Worm (Caenorhabditis elegans) whole organism, L1 larva: ENCODE measurements around the gene T25B9.2.

Source experiments
- C04F5.9 ChIP-seq: sonication (generic microtip); optimal IDR thresholded peaks from 2 replicates; lab custom pipeline; 2016; ENCODE audit warnings: missing genetic modification characterization, missing compliant biosample characterization
- C16A3.4 ChIP-seq: fragments of 150-350 bp; optimal IDR thresholded peaks from 2 replicates; lab custom pipeline; 2014; ENCODE audit warnings: missing biosample characterization, missing genetic modification characterization
- C34B4.2 ChIP-seq: sonication (generic microtip); optimal IDR thresholded peaks from 2 replicates; lab custom pipeline; 2017; ENCODE audit warnings: mild to moderate bottlenecking, missing genetic modification characterization, missing compliant biosample characterization
- F16B12.6 ChIP-seq: fragments of 150-350 bp; optimal IDR thresholded peaks from 2 replicates; lab custom pipeline; 2014; ENCODE audit warnings: missing biosample characterization, missing genetic modification characterization
- aly-2 ChIP-seq: fragments of 150-350 bp; optimal IDR thresholded peaks from 2 replicates; lab custom pipeline; 2014; ENCODE audit warnings: missing biosample characterization, missing genetic modification characterization
- ama-1 ChIP-seq: fragments of 150-350 bp; optimal IDR thresholded peaks from 2 replicates; lab custom pipeline; 2014
- blmp-1 ChIP-seq: fragments of 150-350 bp; optimal IDR thresholded peaks from 2 replicates; lab custom pipeline; 2014; ENCODE audit warnings: missing biosample characterization, missing genetic modification characterization
- ceh-63 ChIP-seq: fragments of 200-800 bp; sonication (Bioruptor generic); optimal IDR thresholded peaks from 2 replicates; lab custom pipeline; 2018; ENCODE audit warnings: mild to moderate bottlenecking, missing genetic modification characterization, missing compliant biosample characterization
- ceh-82 ChIP-seq, 3 experiments: fragments of 150-350 bp in 1 of 3; sonication (generic microtip) in 2 of 3; optimal IDR thresholded peaks; 2 replicates each; lab custom pipeline; 2014 to 2017; ENCODE audit warnings: missing biosample characterization in 3 of 3, missing genetic modification characterization in 3 of 3
- ceh-90 ChIP-seq: sonication (generic microtip); optimal IDR thresholded peaks from 2 replicates; lab custom pipeline; 2016; ENCODE audit warnings: missing genetic modification characterization, missing compliant biosample characterization
- ces-1 ChIP-seq: fragments of 150-350 bp; optimal IDR thresholded peaks from 2 replicates; lab custom pipeline; 2014; ENCODE audit warnings: missing biosample characterization, missing genetic modification reagents, missing genetic modification characterization
- dpl-1 ChIP-seq, 3 experiments: fragments of 150-350 bp in 2 of 3; sonication (generic microtip) in 1 of 3; optimal IDR thresholded peaks; 2 replicates each; lab custom pipeline; 2014 to 2017; ENCODE audit warnings: missing biosample characterization in 3 of 3, missing genetic modification characterization in 3 of 3, missing genetic modification reagents in 3 of 3
- dsc-1 ChIP-seq: sonication (generic microtip); optimal IDR thresholded peaks from 2 replicates; lab custom pipeline; 2016; ENCODE audit warnings: mild to moderate bottlenecking, missing genetic modification characterization, missing compliant biosample characterization
- elt-2 ChIP-seq: sonication (generic microtip); optimal IDR thresholded peaks from 2 replicates; lab custom pipeline; 2016; ENCODE audit warnings: missing genetic modification characterization, mild to moderate bottlenecking, inconsistent platforms, missing compliant biosample characterization, missing genetic modification reagents
- ets-5 ChIP-seq: fragments of 200-800 bp; sonication (Bioruptor generic); IDR thresholded peaks from 2 replicates; pipeline ENCODE4 v1.3.6; 2022; ENCODE audit warnings: missing genetic modification characterization, missing compliant biosample characterization
- fkh-4 ChIP-seq: sonication (generic microtip); optimal IDR thresholded peaks from 2 replicates; lab custom pipeline; 2016; ENCODE audit warnings: missing compliant biosample characterization, missing genetic modification characterization, borderline replicate concordance
- fos-1 ChIP-seq: fragments of 150-350 bp; optimal IDR thresholded peaks from 2 replicates; lab custom pipeline; 2014; ENCODE audit warnings: missing biosample characterization, missing genetic modification characterization
- hlh-17 ChIP-seq: fragments of 200-800 bp; sonication (Bioruptor generic); optimal IDR thresholded peaks from 2 replicates; lab custom pipeline; 2018; ENCODE audit warnings: missing genetic modification characterization, mild to moderate bottlenecking, missing compliant biosample characterization, moderate library complexity, borderline replicate concordance
- hlh-4 ChIP-seq: sonication (generic microtip); optimal IDR thresholded peaks from 2 replicates; lab custom pipeline; 2016; ENCODE audit warnings: mild to moderate bottlenecking, missing genetic modification characterization, missing compliant biosample characterization
- hpl-2 ChIP-seq: fragments of 150-350 bp; optimal IDR thresholded peaks from 2 replicates; lab custom pipeline; 2014; ENCODE audit warnings: missing biosample characterization, missing genetic modification reagents, missing genetic modification characterization
- irx-1 ChIP-seq: sonication (generic microtip); optimal IDR thresholded peaks from 2 replicates; lab custom pipeline; 2016; ENCODE audit warnings: missing genetic modification characterization, missing compliant biosample characterization
- jun-1 ChIP-seq: fragments of 150-350 bp; optimal IDR thresholded peaks from 2 replicates; lab custom pipeline; 2014; ENCODE audit warnings: missing biosample characterization, missing genetic modification reagents, missing genetic modification characterization
- lin-13 ChIP-seq: fragments of 150-350 bp; optimal IDR thresholded peaks from 2 replicates; lab custom pipeline; 2014; ENCODE audit warnings: missing biosample characterization, missing genetic modification reagents, missing genetic modification characterization
- lin-14 ChIP-seq: fragments of 200-800 bp; sonication (Bioruptor generic); optimal IDR thresholded peaks from 2 replicates; lab custom pipeline; 2018; ENCODE audit warnings: mild to moderate bottlenecking, missing genetic modification characterization, moderate library complexity, missing compliant biosample characterization
- lin-39 ChIP-seq: fragments of 150-350 bp; optimal IDR thresholded peaks from 2 replicates; lab custom pipeline; 2014; ENCODE audit warnings: missing biosample characterization, missing genetic modification reagents, missing genetic modification characterization
- lsy-2 ChIP-seq, 2 experiments: fragments of 150-350 bp; optimal IDR thresholded peaks; 2 replicates each; lab custom pipeline; 2014; ENCODE audit warnings: missing biosample characterization in 2 of 2, missing genetic modification characterization in 2 of 2
- mep-1 ChIP-seq: fragments of 150-350 bp; optimal IDR thresholded peaks from 2 replicates; lab custom pipeline; 2014; ENCODE audit warnings: missing biosample characterization, missing genetic modification characterization
- nhr-12 ChIP-seq: sonication (generic microtip); optimal IDR thresholded peaks from 2 replicates; lab custom pipeline; 2017; ENCODE audit warnings: missing biosample characterization, missing genetic modification characterization
- nhr-19 ChIP-seq: fragments of 200-800 bp; sonication (Bioruptor generic); conservative IDR thresholded peaks from 2 replicates; pipeline ENCODE4 v1.3.6; 2022; ENCODE audit warnings: missing genetic modification characterization, missing compliant biosample characterization
- nhr-28 ChIP-seq: fragments of 150-350 bp; optimal IDR thresholded peaks from 2 replicates; lab custom pipeline; 2014; ENCODE audit warnings: missing biosample characterization, missing genetic modification characterization
- nhr-47 ChIP-seq: sonication (generic microtip); optimal IDR thresholded peaks from 2 replicates; lab custom pipeline; 2016; ENCODE audit warnings: mild to moderate bottlenecking, missing genetic modification characterization, moderate library complexity, missing compliant biosample characterization
- nhr-71 ChIP-seq: sonication (generic microtip); optimal IDR thresholded peaks from 2 replicates; lab custom pipeline; 2016; ENCODE audit warnings: mild to moderate bottlenecking, missing genetic modification characterization, moderate library complexity, missing compliant biosample characterization
- nhr-77 ChIP-seq: fragments of 150-350 bp; optimal IDR thresholded peaks from 2 replicates; lab custom pipeline; 2014; ENCODE audit warnings: missing biosample characterization, missing genetic modification characterization
- nhr-85 ChIP-seq: sonication (generic microtip); peaks from one replicate; lab custom pipeline; 2016; ENCODE audit warnings: missing genetic modification characterization, inconsistent platforms, missing compliant biosample characterization
- nhr-90 ChIP-seq: sonication (generic microtip); optimal IDR thresholded peaks from 2 replicates; lab custom pipeline; 2016; ENCODE audit warnings: mild to moderate bottlenecking, missing genetic modification characterization, missing compliant biosample characterization; ENCODE audit not compliant: poor library complexity
- pax-3 ChIP-seq: fragments of 200-800 bp; sonication (Bioruptor generic); optimal IDR thresholded peaks from 2 replicates; lab custom pipeline; 2018; ENCODE audit warnings: mild to moderate bottlenecking, missing genetic modification characterization, moderate library complexity, missing compliant biosample characterization
- pqm-1 ChIP-seq: sonication (generic microtip); optimal IDR thresholded peaks from 3 replicates; lab custom pipeline; 2017; ENCODE audit warnings: missing biosample characterization, missing genetic modification characterization
- sox-4 ChIP-seq: sonication (generic microtip); optimal IDR thresholded peaks from 2 replicates; lab custom pipeline; 2016; ENCODE audit warnings: missing genetic modification characterization, missing compliant biosample characterization
- sptf-1 ChIP-seq: fragments of 150-350 bp; optimal IDR thresholded peaks from 2 replicates; lab custom pipeline; 2014; ENCODE audit warnings: missing biosample characterization, missing genetic modification characterization
- sup-37 ChIP-seq: fragments of 200-800 bp; sonication (Bioruptor generic); optimal IDR thresholded peaks from 2 replicates; lab custom pipeline; 2018; ENCODE audit warnings: mild to moderate bottlenecking, missing genetic modification characterization, missing compliant biosample characterization
- tbx-2 ChIP-seq: sonication (generic microtip); optimal IDR thresholded peaks from 2 replicates; lab custom pipeline; 2016; ENCODE audit warnings: missing genetic modification characterization, missing compliant biosample characterization
- unc-130 ChIP-seq: fragments of 150-350 bp; optimal IDR thresholded peaks from 2 replicates; lab custom pipeline; 2017; ENCODE audit warnings: missing biosample characterization, missing genetic modification characterization, inconsistent platforms
- unc-86 ChIP-seq: sonication (generic microtip); optimal IDR thresholded peaks from 2 replicates; lab custom pipeline; 2016; ENCODE audit warnings: missing genetic modification characterization, missing compliant biosample characterization
- unc-98 ChIP-seq: fragments of 200-800 bp; sonication (Bioruptor generic); IDR thresholded peaks from 2 replicates; pipeline ENCODE4 v1.3.6; 2022; ENCODE audit warnings: missing genetic modification characterization, missing compliant biosample characterization
- vab-15 ChIP-seq: sonication (generic microtip); optimal IDR thresholded peaks from 2 replicates; lab custom pipeline; 2017; ENCODE audit warnings: missing genotype, mild to moderate bottlenecking, missing genetic modification characterization, missing compliant biosample characterization
- xbp-1 ChIP-seq: sonication (generic microtip); optimal IDR thresholded peaks from 2 replicates; lab custom pipeline; 2016; ENCODE audit warnings: missing genetic modification characterization, missing compliant biosample characterization
- zag-1 ChIP-seq: fragments of 150-350 bp; optimal IDR thresholded peaks from 2 replicates; lab custom pipeline; 2014; ENCODE audit warnings: missing biosample characterization, missing genetic modification characterization
- zip-4 ChIP-seq: fragments of 200-800 bp; sonication (Bioruptor generic); optimal IDR thresholded peaks from 2 replicates; lab custom pipeline; 2018; ENCODE audit warnings: mild to moderate bottlenecking, missing genetic modification characterization, moderate library complexity, missing compliant biosample characterization

T25B9.2 gene

DNA sequence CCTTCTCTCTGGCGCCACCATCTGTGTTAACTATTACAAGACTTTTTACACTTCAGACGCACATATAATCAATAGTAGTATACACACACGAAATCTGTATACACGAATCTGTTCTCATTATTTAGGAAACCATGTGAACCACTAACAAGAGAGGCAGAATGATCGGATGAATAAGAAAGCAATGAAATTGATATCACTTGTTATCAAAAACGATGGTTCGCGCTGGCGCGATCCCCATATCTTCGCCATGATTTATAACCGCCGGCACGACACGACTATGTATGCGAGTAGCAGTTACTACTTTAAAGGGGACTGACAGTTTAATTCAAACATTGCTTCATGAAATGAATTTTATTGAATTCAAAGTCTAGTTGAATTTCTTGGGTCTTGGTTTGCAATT is 29.7 kb upstream of the T25B9.2 start (continued):
- no peak for TF ChIP-seq hlh-17 (GFP tag; lab: Kevin White, UChicago)
- TF ChIP-seq ceh-90 (tag; lab: Kevin White, UChicago) = no peak
- TF ChIP-seq pqm-1 = no peak

DNA sequence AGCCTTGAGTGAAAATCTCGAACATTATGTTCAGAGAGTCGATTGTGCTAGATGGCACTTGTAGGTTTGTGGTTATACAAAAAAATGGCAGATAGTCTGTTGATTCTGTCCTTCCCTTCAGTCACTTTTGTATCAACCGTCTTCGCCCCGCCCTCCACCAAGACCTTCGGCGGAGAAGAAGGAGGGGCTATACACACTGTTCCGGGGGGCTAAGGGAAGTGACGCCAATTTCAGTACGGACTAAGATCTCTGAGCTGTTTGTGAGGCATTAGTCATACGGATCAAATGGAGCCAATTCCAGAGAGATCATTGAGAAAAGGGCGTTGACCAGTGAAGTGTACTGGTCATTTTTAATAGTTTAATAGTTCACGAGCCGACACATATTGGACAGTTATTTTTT is 28.9 kb upstream of the T25B9.2 start, which contains the start of gene swt-3:
TSS of gene swt-3 (minus strand) at position 101 of the 400 bp plus-strand sequence.
- TF ChIP-seq nhr-90 (tag; lab: Kevin White, UChicago) (no peak), nhr-28 (tag; lab: Kevin White, UChicago) (no peak), irx-1 (no peak), tbx-2 (tag; lab: Kevin White, UChicago) (no peak), nhr-47 (tag; lab: Kevin White, UChicago) (no peak), hpl-2 (GFP tag; lab: Kevin White, UChicago) (no peak), sup-37 (GFP tag; lab: Kevin White, UChicago) (no peak), ces-1 (GFP tag; lab: Kevin White, UChicago) (no peak), blmp-1 (no peak), dsc-1 (tag; lab: Kevin White, UChicago) (no peak), mep-1 (no peak), nhr-19 (GFP tag; lab: Robert Waterston, UW) (no peak), unc-86 (no peak), C04F5.9 (tag; lab: Kevin White, UChicago) (no peak), lin-14 (GFP tag; lab: Kevin White, UChicago) (no peak), ceh-63 (GFP tag; lab: Kevin White, UChicago) (no peak), hlh-4 (no peak), pax-3 (tag; lab: Kevin White, UChicago) (no peak), fos-1 (tag; lab: Kevin White, UChicago) (no peak), lin-39 (no peak)
- TF ChIP-seq, all 84 proteins: peak for 0

DNA sequence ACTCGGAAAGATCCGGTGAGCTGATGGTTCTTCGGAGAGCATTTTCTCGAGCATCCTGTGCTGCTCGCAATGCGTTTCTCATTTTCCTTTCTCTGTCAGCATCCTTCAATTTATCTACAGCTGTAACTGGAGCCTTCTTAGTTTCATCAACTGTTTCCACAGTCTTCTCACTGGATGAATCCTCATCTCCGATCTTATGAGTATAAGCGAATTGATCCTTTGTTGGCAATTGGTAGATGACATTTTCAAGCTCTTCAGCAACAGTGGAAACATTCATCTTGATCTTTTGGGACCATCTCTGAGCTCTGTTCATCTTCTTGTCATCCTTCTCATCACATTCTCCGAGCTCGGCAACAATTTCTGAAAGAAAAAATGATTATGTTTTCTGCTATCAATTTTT is 27.7 kb upstream of the T25B9.2 start:
- TF ChIP-seq nhr-77 (tag; lab: Kevin White, UChicago) (no peak), C34B4.2 (no peak), jun-1 (no peak), C04F5.9 (tag; lab: Kevin White, UChicago) (no peak), vab-15 (tag; lab: Kevin White, UChicago) (no peak), nhr-71 (tag; lab: Kevin White, UChicago) (no peak), xbp-1 (tag; lab: Kevin White, UChicago) (no peak), fkh-4 (tag; lab: Kevin White, UChicago) (no peak), lin-13 (GFP tag; lab: Kevin White, UChicago) (no peak), ets-5 (GFP tag; lab: Robert Waterston, UW) (no peak), lsy-2 (tag; optimal IDR thresholded peaks at IDR 0.05; lab: Kevin White, UChicago) (no peak), C16A3.4 (no peak), zag-1 (tag; lab: Kevin White, UChicago) (no peak), ceh-82 (tag; optimal IDR thresholded peaks at IDR 0.05; lab: Kevin White, UChicago) (no peak)

DNA sequence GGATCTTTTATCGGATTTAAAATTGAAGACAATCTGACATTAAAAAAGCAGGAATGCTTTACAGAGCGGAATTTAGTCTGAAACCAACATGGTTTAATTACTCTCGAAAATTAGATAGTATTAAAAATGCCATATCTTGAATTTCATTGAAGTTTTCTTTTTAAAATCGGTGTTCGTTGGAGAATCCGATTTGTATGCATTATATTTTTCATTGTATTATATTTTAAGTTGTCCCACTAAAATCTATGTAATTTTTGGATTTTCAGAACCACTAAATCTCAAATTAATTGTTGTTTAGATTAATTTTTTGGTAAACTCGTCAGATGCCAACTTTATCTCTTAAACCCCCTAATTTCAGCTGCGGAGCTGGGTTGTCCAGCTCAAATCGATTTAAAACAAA is 26.9 kb upstream of the T25B9.2 start:
- TF ChIP-seq ets-5 (GFP tag; lab: Robert Waterston, UW) = no peak
- no peak for TF ChIP-seq sptf-1 (tag; lab: Kevin White, UChicago)
- TF ChIP-seq unc-130 (tag; lab: Kevin White, UChicago) = no peak
- no peak for TF ChIP-seq F16B12.6 (tag; lab: Kevin White, UChicago)
- no peak for TF ChIP-seq dpl-1 (GFP tag; optimal IDR thresholded peaks at IDR 0.05; lab: Kevin White, UChicago)
- no peak for TF ChIP-seq elt-2 (tag; lab: Kevin White, UChicago)
- TF ChIP-seq nhr-85 (tag; lab: Kevin White, UChicago) = peak; percentile 39
- TF ChIP-seq nhr-12 = no peak
- no peak for TF ChIP-seq zip-4 (GFP tag; lab: Kevin White, UChicago)
- TF ChIP-seq unc-98 (GFP tag; lab: Robert Waterston, UW) = no peak
- TF ChIP-seq vab-15 (tag; lab: Kevin White, UChicago) = no peak
- no peak for TF ChIP-seq ama-1
- TF ChIP-seq hpl-2 (GFP tag; lab: Kevin White, UChicago) = no peak
- TF ChIP-seq sox-4 = no peak
- no peak for TF ChIP-seq irx-1
- peak; percentile 17 for TF ChIP-seq aly-2
